Worm (Caenorhabditis elegans): ENCODE data around the gene sma-9.

sma-9 gene

DNA sequence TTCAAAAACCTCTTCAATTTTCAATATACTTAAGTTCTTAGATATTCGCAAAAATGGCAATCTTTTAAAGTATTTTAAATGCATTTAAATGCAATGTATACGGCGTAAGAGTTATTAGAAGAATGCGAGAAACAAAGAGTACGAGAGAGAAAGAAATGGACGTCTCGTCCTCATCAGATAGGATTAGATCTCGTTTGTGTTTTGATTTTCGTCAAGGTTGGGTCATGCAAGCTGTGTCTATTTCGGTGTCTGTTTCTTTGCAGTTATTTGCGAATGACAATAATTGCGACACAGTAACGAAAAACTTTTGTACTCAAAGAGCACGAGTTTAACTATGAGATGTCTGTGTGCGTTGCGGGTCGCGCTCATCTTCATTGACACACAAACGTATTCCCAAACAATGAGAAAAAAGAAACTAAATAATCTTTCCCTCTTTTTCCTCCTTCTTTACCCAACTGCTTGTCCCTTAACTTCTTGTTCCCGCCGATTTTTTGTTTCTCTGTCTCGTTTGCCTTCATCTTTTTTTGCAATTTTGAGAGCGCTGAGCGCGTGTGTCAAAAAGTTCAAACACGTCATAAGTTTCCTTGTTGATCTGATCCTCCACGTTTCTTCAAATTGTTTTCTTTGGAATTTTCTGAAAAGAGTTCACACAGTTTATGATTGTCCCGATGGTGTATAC, 2.0 kb upstream of the sma-9 start:
- no peak for TF ChIP-seq nhr-43 (tag; optimal IDR thresholded peaks at IDR 0.05; ENCODE audit: poor library complexity, severe bottlenecking)
- TF ChIP-seq nhr-23 (tag; optimal IDR thresholded peaks at IDR 0.05): peak; percentile 32
- peak; percentile 62 for TF ChIP-seq elt-1 (tag; optimal IDR thresholded peaks at IDR 0.05)
- TF ChIP-seq pha-4 (tag; optimal IDR thresholded peaks at IDR 0.05): peak; percentile 92

DNA sequence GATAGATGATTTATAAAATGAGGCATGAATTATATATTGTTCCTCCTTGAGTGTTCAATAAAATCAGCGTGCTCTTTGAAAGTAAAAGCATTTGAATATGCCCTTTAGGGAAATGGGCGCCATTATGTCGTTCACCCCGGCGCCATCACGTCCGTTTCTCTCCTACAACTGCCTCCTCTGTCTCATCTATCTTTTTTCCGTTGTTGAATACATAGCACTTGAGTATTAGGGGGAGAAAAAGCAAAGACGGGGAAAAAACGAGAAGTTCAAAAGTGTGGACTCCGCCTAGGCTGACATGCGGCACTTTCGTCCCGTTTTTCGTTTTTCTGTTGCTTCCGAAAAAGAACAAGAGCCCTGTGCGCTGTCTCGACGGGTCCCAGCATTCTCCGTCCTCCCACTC, 1.4 kb upstream of the sma-9 start:
- peak; percentile 36 for TF ChIP-seq nfya-1 (tag; optimal IDR thresholded peaks at IDR 0.05; ENCODE audit: insufficient read depth)
- no peak for TF ChIP-seq ceh-16 (tag; optimal IDR thresholded peaks at IDR 0.05)
- peak; percentile 31 for TF ChIP-seq elt-1 (tag; optimal IDR thresholded peaks at IDR 0.05)
- TF ChIP-seq elt-2 (tag; optimal IDR thresholded peaks at IDR 0.05): peak; percentile 21
- TF ChIP-seq lsy-12 (tag; optimal IDR thresholded peaks at IDR 0.05): peak; percentile 16
- no peak for TF ChIP-seq ceh-82 (tag; optimal IDR thresholded peaks at IDR 0.05)
- TF ChIP-seq pha-4 (tag; optimal IDR thresholded peaks at IDR 0.05): peak; percentile 5
- TF ChIP-seq R02D3.7 (tag; optimal IDR thresholded peaks at IDR 0.05): no peak
- no peak for TF ChIP-seq daf-12 (tag; optimal IDR thresholded peaks at IDR 0.05)
- TF ChIP-seq egl-27 (tag; optimal IDR thresholded peaks at IDR 0.05): no peak
- TF ChIP-seq pqm-1 (tag; optimal IDR thresholded peaks at IDR 0.05): peak; percentile 49
- peak; percentile 28 for TF ChIP-seq lin-39 (tag; optimal IDR thresholded peaks at IDR 0.05)
- TF ChIP-seq nhr-76 (tag; optimal IDR thresholded peaks at IDR 0.05): no peak
- no peak for TF ChIP-seq fos-1 (tag; optimal IDR thresholded peaks at IDR 0.05)

DNA sequence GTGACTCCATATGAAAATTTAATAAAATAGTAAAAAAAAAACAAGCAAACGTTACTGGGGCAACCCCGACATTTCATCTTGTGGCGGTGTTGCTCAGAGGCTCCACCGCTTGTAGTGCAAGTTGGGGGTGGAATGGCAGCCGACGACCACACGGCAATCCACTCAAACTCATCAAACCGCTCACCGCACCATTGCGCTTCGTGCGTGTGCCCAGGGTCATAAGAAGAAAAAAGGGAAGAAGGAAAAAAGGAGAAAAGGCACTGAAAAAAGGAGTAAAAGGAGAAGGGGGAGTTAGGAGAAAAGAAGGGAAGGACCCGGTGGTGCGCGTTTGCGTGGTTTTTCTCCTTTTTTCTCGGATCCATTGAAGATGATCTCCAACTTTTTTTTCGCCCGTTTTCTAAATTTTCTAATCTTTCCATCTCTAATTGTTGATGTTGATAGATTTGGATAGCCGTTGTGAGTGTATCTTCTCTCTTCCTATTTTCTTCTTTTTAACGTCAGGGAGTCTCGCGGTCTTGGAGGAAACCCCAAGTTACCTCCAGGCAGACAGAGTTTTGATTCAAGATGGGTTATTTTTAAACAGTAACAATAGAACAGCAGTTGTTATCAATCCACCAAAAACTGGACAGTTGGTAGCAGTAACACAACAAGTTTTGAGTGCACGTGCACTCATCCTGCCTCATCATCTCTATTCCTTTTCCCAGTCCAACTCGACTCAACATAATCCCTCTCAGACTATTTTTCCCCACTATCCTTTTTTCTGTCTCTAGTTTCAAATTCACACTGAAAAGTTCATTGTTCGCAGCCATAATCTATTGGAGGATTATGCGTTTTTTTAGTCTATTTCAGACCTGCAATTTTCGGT, 561 bp upstream of the sma-9 start:
- peak; percentile 63 for TF ChIP-seq snpc-4 (tag; optimal IDR thresholded peaks at IDR 0.05)
- no peak for TF ChIP-seq unc-39 (tag; optimal IDR thresholded peaks at IDR 0.05)
- peak; percentile 29 for TF ChIP-seq nhr-11 (tag; optimal IDR thresholded peaks at IDR 0.05)
- peak; percentile 84 for TF ChIP-seq elt-1 (tag; optimal IDR thresholded peaks at IDR 0.05)
- TF ChIP-seq mml-1 (tag; optimal IDR thresholded peaks at IDR 0.05): no peak
- peak; percentile 43 for TF ChIP-seq nfya-1 (tag; optimal IDR thresholded peaks at IDR 0.05; ENCODE audit: insufficient read depth)

DNA sequence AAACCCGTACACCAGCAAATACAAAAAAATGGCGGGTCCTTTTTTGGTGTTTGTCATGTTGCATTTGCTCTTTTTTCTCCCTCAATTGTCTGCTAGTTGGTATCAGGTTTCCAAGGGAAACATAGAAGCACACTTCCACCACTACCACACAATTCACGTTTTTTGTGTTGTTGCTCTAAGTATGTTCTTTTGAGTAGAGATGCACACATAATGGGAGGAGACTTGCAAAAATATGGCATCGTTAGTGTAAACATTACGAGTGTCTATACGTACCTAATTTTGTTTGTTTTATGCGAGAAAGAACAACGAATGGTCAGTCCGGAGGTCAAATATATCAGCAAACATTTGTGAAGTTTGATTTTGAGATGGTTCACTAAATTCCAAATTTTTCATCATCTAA, 877 bp downstream of the sma-9 start:
- TF ChIP-seq pha-4 (tag; optimal IDR thresholded peaks at IDR 0.05): peak; percentile 88
- TF ChIP-seq fkh-2 (tag; optimal IDR thresholded peaks at IDR 0.05): no peak

DNA sequence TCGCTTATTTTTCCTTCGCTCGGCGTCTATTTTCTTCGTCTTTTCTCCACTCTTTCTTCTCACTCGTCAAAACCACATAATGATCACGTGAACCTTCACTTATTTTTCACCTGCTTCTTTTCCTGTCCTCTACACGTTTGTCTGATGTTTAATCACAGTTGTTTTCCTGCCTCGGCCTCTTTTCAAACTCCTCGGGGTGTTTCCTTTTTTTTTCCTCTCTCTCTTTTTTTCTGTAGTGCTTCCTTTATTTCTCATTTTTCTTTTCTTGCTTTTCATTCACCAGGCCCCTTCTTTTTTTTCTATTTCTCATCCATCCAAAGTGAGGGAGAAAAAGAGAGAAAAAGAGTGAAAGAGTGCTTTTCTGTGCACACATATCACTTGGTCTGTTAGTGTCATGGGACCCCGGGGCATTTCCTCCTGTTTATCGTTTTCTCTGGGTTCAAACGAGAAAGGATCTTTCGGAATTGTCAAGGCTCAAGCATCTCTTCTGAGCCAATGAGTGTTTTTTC, 2.0 kb downstream of the sma-9 start:
- TF ChIP-seq unc-39 (tag; optimal IDR thresholded peaks at IDR 0.05) (no peak), fkh-10 (GFP tag; optimal IDR thresholded peaks at IDR 0.05) (peak; percentile 92), hmg-11 (tag; optimal IDR thresholded peaks at IDR 0.05) (peak; percentile 49), tbx-2 (tag; optimal IDR thresholded peaks at IDR 0.05) (peak; percentile 66), ztf-11 (tag; optimal IDR thresholded peaks at IDR 0.05) (no peak), fkh-2 (tag; optimal IDR thresholded peaks at IDR 0.05) (peak; percentile 18), elt-1 (tag; optimal IDR thresholded peaks at IDR 0.05) (peak; percentile 57), nhr-28 (tag; optimal IDR thresholded peaks at IDR 0.05) (no peak), eor-1 (tag; optimal IDR thresholded peaks at IDR 0.05) (no peak), nhr-67 (tag; optimal IDR thresholded peaks at IDR 0.05) (no peak), nhr-43 (tag; optimal IDR thresholded peaks at IDR 0.05; ENCODE audit: poor library complexity, severe bottlenecking) (peak; percentile 85), pqm-1 (tag; optimal IDR thresholded peaks at IDR 0.05) (peak; percentile 27), nfya-1 (tag; optimal IDR thresholded peaks at IDR 0.05; ENCODE audit: insufficient read depth) (peak; percentile 90), nhr-23 (tag; optimal IDR thresholded peaks at IDR 0.05) (peak; percentile 86), ceh-82 (tag; optimal IDR thresholded peaks at IDR 0.05) (no peak), ZK546.5 (tag; optimal IDR thresholded peaks at IDR 0.05) (no peak), lin-39 (tag; optimal IDR thresholded peaks at IDR 0.05) (peak; percentile 89), ceh-28 (tag; optimal IDR thresholded peaks at IDR 0.05) (peak; percentile 30), elt-3 (tag; optimal IDR thresholded peaks at IDR 0.05) (peak in 2 of 3 experiments; percentile 23 to 26), mml-1 (tag; optimal IDR thresholded peaks at IDR 0.05) (no peak), elt-2 (tag; optimal IDR thresholded peaks at IDR 0.05) (peak; percentile 62), nhr-237 (tag; optimal IDR thresholded peaks at IDR 0.05) (no peak), ceh-16 (tag; optimal IDR thresholded peaks at IDR 0.05) (no peak), nhr-12 (tag; optimal IDR thresholded peaks at IDR 0.05) (no peak), ama-1 (optimal IDR thresholded peaks at IDR 0.05) (no peak), snpc-4 (tag; optimal IDR thresholded peaks at IDR 0.05) (peak; percentile 54), aly-2 (tag; optimal IDR thresholded peaks at IDR 0.05) (no peak), egl-5 (tag; optimal IDR thresholded peaks at IDR 0.05) (peak; percentile 66), lsy-12 (tag; optimal IDR thresholded peaks at IDR 0.05) (peak; percentile 74), nhr-11 (tag; optimal IDR thresholded peaks at IDR 0.05) (peak; percentile 82), R02D3.7 (tag; optimal IDR thresholded peaks at IDR 0.05) (no peak), egl-27 (tag; optimal IDR thresholded peaks at IDR 0.05) (peak; percentile 36), zag-1 (tag; optimal IDR thresholded peaks at IDR 0.05) (no peak), ceh-9 (tag; optimal IDR thresholded peaks at IDR 0.05) (no peak), nhr-25 (tag; optimal IDR thresholded peaks at IDR 0.05) (peak; percentile 55)
